Fruit fly (Drosophila melanogaster): ENCODE data around the gene IntS11.

IntS11 gene

DNA sequence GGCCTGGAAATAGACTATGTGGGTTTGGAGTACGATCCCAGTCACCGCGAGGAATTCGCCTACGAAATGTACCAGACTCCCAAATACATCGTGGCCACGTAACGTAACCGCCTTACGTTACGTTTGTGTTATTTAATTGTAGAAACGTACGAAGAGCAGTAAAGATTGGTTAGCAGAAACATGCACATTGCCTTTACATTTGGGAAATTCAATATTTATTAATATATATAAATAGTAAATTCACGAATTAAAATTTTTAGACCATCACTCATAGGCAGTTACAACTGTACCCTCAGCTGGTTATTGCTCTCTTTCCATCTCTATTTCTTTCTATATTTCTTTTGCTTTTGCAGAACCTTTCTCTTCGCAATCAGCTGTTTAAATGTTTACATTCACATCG is 7.2 kb upstream of the IntS11 start, which contains the start of gene Gnpnat:
TSS of gene Gnpnat (plus strand) at position 385 of the 400 bp plus-strand sequence.
- TF ChIP-seq CG9705 (GFP tag; optimal IDR thresholded peaks at IDR 0.05) (no peak), CrebA (GFP tag; optimal IDR thresholded peaks at IDR 0.05; ENCODE audit: borderline replicate concordance) (no peak), usp (GFP tag; optimal IDR thresholded peaks at IDR 0.05) (no peak), Mio (GFP tag; optimal IDR thresholded peaks at IDR 0.05) (no peak), HLH106 (tag; optimal IDR thresholded peaks at IDR 0.05) (peak; percentile 46), h (GFP tag; optimal IDR thresholded peaks at IDR 0.05) (peak; percentile 47), Hnf4 (GFP tag; optimal IDR thresholded peaks at IDR 0.05) (peak; percentile 55), Dfd (GFP tag; optimal IDR thresholded peaks at IDR 0.05) (no peak), rgr (GFP tag; optimal IDR thresholded peaks at IDR 0.05) (peak; percentile 58), Abd-B (GFP tag; optimal IDR thresholded peaks at IDR 0.05) (no peak), CG32264 (GFP tag; optimal IDR thresholded peaks at IDR 0.05) (no peak), br (GFP tag; optimal IDR thresholded peaks at IDR 0.05) (peak; percentile 11), woc (GFP tag; optimal IDR thresholded peaks at IDR 0.05) (peak; percentile 13), dmrt93B (GFP tag; optimal IDR thresholded peaks at IDR 0.05) (no peak), psq (GFP tag; optimal IDR thresholded peaks at IDR 0.05) (peak; percentile 79), sage (GFP tag; optimal IDR thresholded peaks at IDR 0.05) (no peak), sv (GFP tag; optimal IDR thresholded peaks at IDR 0.05) (peak; percentile 5), dsf (GFP tag; optimal IDR thresholded peaks at IDR 0.05; ENCODE audit: borderline replicate concordance) (no peak), Dif (GFP tag; optimal IDR thresholded peaks at IDR 0.05; ENCODE audit: partially characterized antibody) (no peak), OdsH (GFP tag; optimal IDR thresholded peaks at IDR 0.05) (peak; percentile 70), fru (GFP tag; optimal IDR thresholded peaks at IDR 0.05) (peak; percentile 60), Rel (GFP tag; optimal IDR thresholded peaks at IDR 0.05) (no peak), Rel (tag; optimal IDR thresholded peaks at IDR 0.05) (no peak), foxo (GFP tag; optimal IDR thresholded peaks at IDR 0.05) (peak in 1 of 2 experiments; percentile 69), dl (GFP tag; optimal IDR thresholded peaks at IDR 0.05; ENCODE audit: insufficient read depth in 1 of 2, partially characterized antibody in 2 of 2) (no peak), Vsx2 (GFP tag; optimal IDR thresholded peaks at IDR 0.05; ENCODE audit: partially characterized antibody) (no peak), Myc (optimal IDR thresholded peaks at IDR 0.05) (no peak), Sp1 (GFP tag; optimal IDR thresholded peaks at IDR 0.05) (peak; percentile 50), Jra (GFP tag; optimal IDR thresholded peaks at IDR 0.05) (peak; percentile 5), tai (GFP tag; optimal IDR thresholded peaks at IDR 0.05) (no peak), Hr83 (GFP tag; optimal IDR thresholded peaks at IDR 0.05; ENCODE audit: poor library complexity, severe bottlenecking) (no peak), ey (GFP tag; optimal IDR thresholded peaks at IDR 0.05) (peak; percentile 3), Hr78 (GFP tag; optimal IDR thresholded peaks at IDR 0.05) (no peak), brk (GFP tag; optimal IDR thresholded peaks at IDR 0.05) (no peak), jim (GFP tag; optimal IDR thresholded peaks at IDR 0.05) (no peak), lola (GFP tag; optimal IDR thresholded peaks at IDR 0.05) (no peak)

DNA sequence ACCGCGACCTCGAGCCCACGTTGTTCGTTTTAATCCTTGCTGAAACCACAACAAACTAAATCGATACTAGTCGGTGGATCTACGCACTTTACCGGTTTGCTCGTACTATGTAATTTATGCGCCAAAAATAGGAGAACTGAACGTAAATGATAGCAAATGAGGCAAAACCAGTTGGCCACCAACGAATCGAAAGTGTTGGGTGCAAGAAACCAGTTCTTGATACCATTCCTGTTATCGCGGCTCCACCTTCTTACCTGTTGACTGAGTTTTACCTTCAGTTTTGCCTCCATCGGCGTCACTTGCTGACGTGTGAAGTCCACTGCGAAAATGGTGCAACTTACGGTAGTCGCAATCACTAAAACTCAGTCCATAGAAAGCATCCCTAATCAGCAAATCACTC is 5.1 kb upstream of the IntS11 start:
- no peak for TF ChIP-seq Abd-B (GFP tag; optimal IDR thresholded peaks at IDR 0.05)
- TF ChIP-seq N (GFP tag; optimal IDR thresholded peaks at IDR 0.05): no peak
- no peak for TF ChIP-seq tai (GFP tag; optimal IDR thresholded peaks at IDR 0.05)
- TF ChIP-seq dmrt93B (GFP tag; optimal IDR thresholded peaks at IDR 0.05): no peak
- TF ChIP-seq Jra (GFP tag; optimal IDR thresholded peaks at IDR 0.05): no peak
- TF ChIP-seq lola (GFP tag; optimal IDR thresholded peaks at IDR 0.05): no peak
- TF ChIP-seq Hr83 (GFP tag; optimal IDR thresholded peaks at IDR 0.05; ENCODE audit: poor library complexity, severe bottlenecking): no peak
- TF ChIP-seq woc (GFP tag; optimal IDR thresholded peaks at IDR 0.05): no peak
- no peak for TF ChIP-seq ey (GFP tag; optimal IDR thresholded peaks at IDR 0.05)
- no peak for TF ChIP-seq Dfd (GFP tag; optimal IDR thresholded peaks at IDR 0.05)
- no peak for TF ChIP-seq dsf (GFP tag; optimal IDR thresholded peaks at IDR 0.05; ENCODE audit: borderline replicate concordance)

dm6 chr3R:29748591-29749303 is 3.6 kb downstream of the IntS11 start, which contains the start of the genes ATPsyngamma and yata:
ATPsyngamma (minus strand) TSS chr3R:29749163.
yata (plus strand) TSS chr3R:29749219.
- TF ChIP-seq Rel (GFP tag; optimal IDR thresholded peaks at IDR 0.05): no peak
- TF ChIP-seq Rel (tag; optimal IDR thresholded peaks at IDR 0.05): peak; percentile 76
- TF ChIP-seq psq (GFP tag; optimal IDR thresholded peaks at IDR 0.05): peak; percentile 35
- no peak for TF ChIP-seq brk (GFP tag; optimal IDR thresholded peaks at IDR 0.05)
- TF ChIP-seq fru (GFP tag; optimal IDR thresholded peaks at IDR 0.05): no peak
- TF ChIP-seq OdsH (GFP tag; optimal IDR thresholded peaks at IDR 0.05): no peak
- TF ChIP-seq pan (optimal IDR thresholded peaks at IDR 0.05): no peak
- no peak for TF ChIP-seq dl (GFP tag; optimal IDR thresholded peaks at IDR 0.05; ENCODE audit: insufficient read depth in 1 of 2, partially characterized antibody in 2 of 2)
- no peak for TF ChIP-seq Hr83 (GFP tag; optimal IDR thresholded peaks at IDR 0.05; ENCODE audit: poor library complexity, severe bottlenecking)
- no peak for TF ChIP-seq CrebA (GFP tag; optimal IDR thresholded peaks at IDR 0.05; ENCODE audit: borderline replicate concordance)
- peak; percentile 10 for TF ChIP-seq CG9705 (GFP tag; optimal IDR thresholded peaks at IDR 0.05)
- no peak for TF ChIP-seq Dif (GFP tag; optimal IDR thresholded peaks at IDR 0.05; ENCODE audit: partially characterized antibody)
- no peak for TF ChIP-seq ey (GFP tag; optimal IDR thresholded peaks at IDR 0.05)
- TF ChIP-seq foxo (GFP tag; optimal IDR thresholded peaks at IDR 0.05): no peak
- no peak for TF ChIP-seq N (GFP tag; optimal IDR thresholded peaks at IDR 0.05)
- no peak for TF ChIP-seq sv (GFP tag; optimal IDR thresholded peaks at IDR 0.05)
- TF ChIP-seq Myc (optimal IDR thresholded peaks at IDR 0.05): peak; percentile 30
- no peak for TF ChIP-seq sage (GFP tag; optimal IDR thresholded peaks at IDR 0.05)
- peak; percentile 39 for TF ChIP-seq rgr (GFP tag; optimal IDR thresholded peaks at IDR 0.05)
- peak; percentile 61 for TF ChIP-seq HLH106 (tag; optimal IDR thresholded peaks at IDR 0.05)
- TF ChIP-seq Hnf4 (GFP tag; optimal IDR thresholded peaks at IDR 0.05): no peak
- TF ChIP-seq woc (GFP tag; optimal IDR thresholded peaks at IDR 0.05): no peak
- TF ChIP-seq Mio (GFP tag; optimal IDR thresholded peaks at IDR 0.05): no peak
- TF ChIP-seq dsf (GFP tag; optimal IDR thresholded peaks at IDR 0.05; ENCODE audit: borderline replicate concordance): no peak
- no peak for TF ChIP-seq CG32264 (GFP tag; optimal IDR thresholded peaks at IDR 0.05)
- TF ChIP-seq Dfd (GFP tag; optimal IDR thresholded peaks at IDR 0.05): no peak
- no peak for TF ChIP-seq tai (GFP tag; optimal IDR thresholded peaks at IDR 0.05)
- TF ChIP-seq usp (GFP tag; optimal IDR thresholded peaks at IDR 0.05): no peak
- no peak for TF ChIP-seq Vsx2 (GFP tag; optimal IDR thresholded peaks at IDR 0.05; ENCODE audit: partially characterized antibody)
- TF ChIP-seq Hr78 (GFP tag; optimal IDR thresholded peaks at IDR 0.05): no peak
- no peak for TF ChIP-seq Jra (GFP tag; optimal IDR thresholded peaks at IDR 0.05)
- TF ChIP-seq Sp1 (GFP tag; optimal IDR thresholded peaks at IDR 0.05): peak; percentile 38
- TF ChIP-seq Abd-B (GFP tag; optimal IDR thresholded peaks at IDR 0.05): no peak
- no peak for TF ChIP-seq h (GFP tag; optimal IDR thresholded peaks at IDR 0.05)
- TF ChIP-seq jim (GFP tag; optimal IDR thresholded peaks at IDR 0.05): no peak

Measured in whole organism, wandering third instar larva.